Fruit fly (Drosophila melanogaster) whole organism, prepupa: ENCODE results near the gene CG17097.

Source experiments
- CG10669 ChIP-seq: fragments of 200-800 bp; sonication (Bioruptor generic); optimal IDR thresholded peaks from 3 replicates; lab custom pipeline; 2018; ENCODE audit warnings: missing biosample characterization, mild to moderate bottlenecking, missing genetic modification characterization, moderate library complexity
- CG31627 ChIP-seq: fragments of 200-800 bp; sonication (Bioruptor generic); optimal IDR thresholded peaks from 3 replicates; lab custom pipeline; 2016; ENCODE audit warnings: missing biosample characterization, missing genetic modification characterization
- CG6792 ChIP-seq: fragments of 200-800 bp; sonication (Bioruptor generic); optimal IDR thresholded peaks from 3 replicates; lab custom pipeline; 2016; ENCODE audit warnings: missing biosample characterization, missing genetic modification characterization
- Ets96B ChIP-seq: fragments of 200-800 bp; optimal IDR thresholded peaks from 2 replicates; lab custom pipeline; 2019; ENCODE audit warnings: missing biosample characterization, mild to moderate bottlenecking, missing genetic modification characterization, moderate library complexity
- Hr39 ChIP-seq: fragments of 200-800 bp; sonication (Bioruptor generic); optimal IDR thresholded peaks from 2 replicates; lab custom pipeline; 2016; ENCODE audit warnings: missing biosample characterization, missing genetic modification characterization
- salr ChIP-seq, 2 experiments: fragments of 200-800 bp; sonication (Bioruptor generic); optimal IDR thresholded peaks; 3 replicates each; lab custom pipeline; 2016 to 2018; ENCODE audit warnings: missing biosample characterization in 2 of 2, missing genetic modification characterization in 2 of 2, mild to moderate bottlenecking in 1 of 2

- TF ChIP-seq CG10669 (GFP tag; lab: Kevin White, UChicago) (peak; percentile 63), CG31627 (peak; percentile 47), salr (GFP tag; optimal IDR thresholded peaks at IDR 0.05; lab: Kevin White, UChicago) (peak in 1 of 2 experiments; percentile 48), CG6792 (GFP tag; lab: Kevin White, UChicago) (peak; percentile 55), Hr39 (GFP tag; lab: Kevin White, UChicago) (peak; percentile 52), Ets96B (peak; percentile 72)
These were observed 30.9 kb downstream of the CG17097 start, which contains the start of gene CG17104 for dm6 chr2L:10676933-10677714.
